Fruit fly (Drosophila melanogaster): ENCODE data around the gene sd.

sd gene

dm6 chrX:15788235-15789187 is 15.7 kb upstream of the sd start, which contains the start of gene Rhp (continued):
- TF ChIP-seq bab2 (GFP tag; optimal IDR thresholded peaks at IDR 0.05) = no peak
- TF ChIP-seq dimm (GFP tag; IDR thresholded peaks at IDR 0.05) = no peak
- TF ChIP-seq CG5245 (GFP tag; optimal IDR thresholded peaks at IDR 0.05) = no peak
- no peak for TF ChIP-seq CG31388 (GFP tag; optimal IDR thresholded peaks at IDR 0.05)
- TF ChIP-seq gcm (GFP tag; optimal IDR thresholded peaks at IDR 0.05) = peak; percentile 71
- no peak for TF ChIP-seq CG2120 (GFP tag; optimal IDR thresholded peaks at IDR 0.05)
- TF ChIP-seq bsh (GFP tag; optimal IDR thresholded peaks at IDR 0.05) = peak in 1 of 2 experiments; percentile 65
- TF ChIP-seq B-H1 (GFP tag; IDR thresholded peaks at IDR 0.05) = no peak; the same call in 2 of the 3 replicates
- TF ChIP-seq CG10979 (tag; optimal IDR thresholded peaks at IDR 0.05) = no peak
- peak; percentile 49 for TF ChIP-seq CG31365 (tag; optimal IDR thresholded peaks at IDR 0.05)
- TF ChIP-seq bbx (GFP tag; IDR thresholded peaks at IDR 0.05; ENCODE audit: partially characterized antibody) = peak; percentile 50; the same call in 1 of the 2 replicates
- TF ChIP-seq CG10366 (GFP tag; IDR thresholded peaks at IDR 0.05) = no peak
- TF ChIP-seq CG32767 (GFP tag; IDR thresholded peaks at IDR 0.05) = no peak
- TF ChIP-seq Six4 (GFP tag; optimal IDR thresholded peaks at IDR 0.05) = no peak
- peak; percentile 37; the same call in 1 of the 3 replicates for TF ChIP-seq CG17361 (GFP tag; IDR thresholded peaks at IDR 0.05)
- TF ChIP-seq org-1 (GFP tag; optimal IDR thresholded peaks at IDR 0.05) = no peak
- no peak for TF ChIP-seq z (GFP tag; IDR thresholded peaks at IDR 0.05)
- TF ChIP-seq tup (GFP tag; optimal IDR thresholded peaks at IDR 0.05) = no peak
- no peak for TF ChIP-seq Dfd (GFP tag; optimal IDR thresholded peaks at IDR 0.05)
- TF ChIP-seq Elba2 (GFP tag; optimal IDR thresholded peaks at IDR 0.05) = no peak
- TF ChIP-seq dan (GFP tag; IDR thresholded peaks at IDR 0.05) = no peak
- peak; percentile 46 for TF ChIP-seq CG2875 (GFP tag; optimal IDR thresholded peaks at IDR 0.05)
- no peak for TF ChIP-seq lab (GFP tag; optimal IDR thresholded peaks at IDR 0.05)
- no peak for TF ChIP-seq slou (GFP tag; optimal IDR thresholded peaks at IDR 0.05)
- TF ChIP-seq CG2889 (GFP tag; IDR thresholded peaks at IDR 0.05) = no peak
- peak; percentile 17 for TF ChIP-seq kni (GFP tag; optimal IDR thresholded peaks at IDR 0.05)
- TF ChIP-seq CG12391 (tag; optimal IDR thresholded peaks at IDR 0.05) = peak; percentile 11
- TF ChIP-seq Rx (GFP tag; IDR thresholded peaks at IDR 0.05) = no peak
- no peak for TF ChIP-seq cg (GFP tag; optimal IDR thresholded peaks at IDR 0.05)
- no peak for TF ChIP-seq ham (GFP tag; IDR thresholded peaks at IDR 0.05)
- peak; percentile 69 for TF ChIP-seq tap (tag; optimal IDR thresholded peaks at IDR 0.05)
- no peak for TF ChIP-seq Hr51 (GFP tag; optimal IDR thresholded peaks at IDR 0.05)
- TF ChIP-seq chif (GFP tag; optimal IDR thresholded peaks at IDR 0.05) = no peak
- no peak for TF ChIP-seq sna (GFP tag; IDR thresholded peaks at IDR 0.05; ENCODE audit: partially characterized antibody)
- TF ChIP-seq CG32532 (GFP tag; IDR thresholded peaks at IDR 0.05) = no peak
- TF ChIP-seq CG2116 (GFP tag; optimal IDR thresholded peaks at IDR 0.05) = peak; percentile 45
- no peak for TF ChIP-seq vvl (GFP tag; IDR thresholded peaks at IDR 0.05)
- TF ChIP-seq CG6683 (GFP tag; optimal IDR thresholded peaks at IDR 0.05) = peak; percentile 23
- TF ChIP-seq trh (GFP tag; optimal IDR thresholded peaks at IDR 0.05) = no peak
- no peak for TF ChIP-seq CG8089 (GFP tag; optimal IDR thresholded peaks at IDR 0.05)
- no peak for TF ChIP-seq Optix (GFP tag; IDR thresholded peaks at IDR 0.05)
- peak; percentile 69 for TF ChIP-seq CG12071 (GFP tag; optimal IDR thresholded peaks at IDR 0.05)
- peak; percentile 47 for TF ChIP-seq CG14710 (tag; optimal IDR thresholded peaks at IDR 0.05)
- no peak for TF ChIP-seq her (GFP tag; optimal IDR thresholded peaks at IDR 0.05)
- peak; percentile 68 for TF ChIP-seq CG33557 (GFP tag; optimal IDR thresholded peaks at IDR 0.05)
- TF ChIP-seq chinmo (GFP tag; IDR thresholded peaks at IDR 0.05; ENCODE audit: partially characterized antibody) = 0 out of 4 replicates have a peak, but pooled peaks have one; percentile 41
- TF ChIP-seq CG11695 (GFP tag; IDR thresholded peaks at IDR 0.05) = 0 out of 3 replicates have a peak, but pooled peaks have one; percentile 34
- peak; percentile 23 for TF ChIP-seq CG15514 (GFP tag; optimal IDR thresholded peaks at IDR 0.05)
